Worm (Caenorhabditis elegans): ENCODE measurements around the gene atad-3.

- TF ChIP-seq mml-1 (tag; optimal IDR thresholded peaks at IDR 0.05): no peak
- TF ChIP-seq zag-1 (tag; optimal IDR thresholded peaks at IDR 0.05): no peak
- TF ChIP-seq ZK546.5 (tag; optimal IDR thresholded peaks at IDR 0.05): no peak
- no peak for TF ChIP-seq pha-4 (tag; optimal IDR thresholded peaks at IDR 0.05)
- TF ChIP-seq ceh-28 (tag; optimal IDR thresholded peaks at IDR 0.05): no peak
- no peak for TF ChIP-seq unc-62 (GFP tag; optimal IDR thresholded peaks at IDR 0.05)
- no peak for TF ChIP-seq skn-1 (tag; optimal IDR thresholded peaks at IDR 0.05)
- no peak for TF ChIP-seq lin-15B (tag; optimal IDR thresholded peaks at IDR 0.05)
- no peak for TF ChIP-seq R02D3.7 (tag; optimal IDR thresholded peaks at IDR 0.05)
- TF ChIP-seq nhr-11 (tag; optimal IDR thresholded peaks at IDR 0.05): no peak
- no peak for TF ChIP-seq ama-1 (optimal IDR thresholded peaks at IDR 0.05)
- no peak for TF ChIP-seq nfya-1 (tag; optimal IDR thresholded peaks at IDR 0.05; ENCODE audit: insufficient read depth)
- no peak for TF ChIP-seq aly-2 (tag; optimal IDR thresholded peaks at IDR 0.05)
- no peak for TF ChIP-seq nhr-28 (tag; optimal IDR thresholded peaks at IDR 0.05)
These were observed 32.9 kb downstream of the atad-3 start for ce11 chrII:10281674-10282073.

All from whole organism, L3 larva.